Worm (Caenorhabditis elegans) whole organism, mixed stage, embryonic: Measurements from ENCODE around the gene pmk-1.

ENCODE experiments used
- elt-3 ChIP-seq: fragments of 150-350 bp; optimal IDR thresholded peaks from 2 replicates; lab custom pipeline; 2014; ENCODE audit warnings: missing biosample characterization, missing genetic modification characterization
- lin-32 ChIP-seq: fragments of 200-800 bp; sonication (Bioruptor generic); optimal IDR thresholded peaks from 2 replicates; lab custom pipeline; 2018; ENCODE audit warnings: mild to moderate bottlenecking, missing genetic modification characterization, missing compliant biosample characterization
- lsy-2 ChIP-seq: fragments of 150-350 bp; optimal IDR thresholded peaks from 2 replicates; lab custom pipeline; 2014; ENCODE audit warnings: missing biosample characterization, missing genetic modification characterization
- nhr-76 ChIP-seq: sonication (generic microtip); optimal IDR thresholded peaks from 2 replicates; lab custom pipeline; 2017; ENCODE audit warnings: missing biosample characterization, missing genetic modification characterization
- snpc-4 ChIP-seq: fragments of 150-350 bp; optimal IDR thresholded peaks from 2 replicates; lab custom pipeline; 2014; ENCODE audit warnings: missing biosample characterization, missing genetic modification characterization
- tbx-8 ChIP-seq: fragments of 200-800 bp; sonication (Bioruptor generic); optimal IDR thresholded peaks from 2 replicates; lab custom pipeline; 2018; ENCODE audit warnings: mild to moderate bottlenecking, missing genetic modification characterization, moderate library complexity, missing compliant biosample characterization
- unc-39 ChIP-seq: fragments of 150-350 bp; optimal IDR thresholded peaks from 2 replicates; lab custom pipeline; 2014; ENCODE audit warnings: missing biosample characterization, missing genetic modification characterization

ce11 chrIV:8171376-8171775 lies 22.8 kb downstream of the pmk-1 start:
- TF ChIP-seq elt-3 (tag; lab: Kevin White, UChicago) = no peak
- no peak for TF ChIP-seq tbx-8 (GFP tag; lab: Kevin White, UChicago)
- TF ChIP-seq unc-39 (tag; lab: Kevin White, UChicago) = no peak
- no peak for TF ChIP-seq lsy-2 (tag; lab: Kevin White, UChicago)
- TF ChIP-seq snpc-4 (tag; lab: Kevin White, UChicago) = no peak
- no peak for TF ChIP-seq nhr-76
- TF ChIP-seq lin-32 (GFP tag; lab: Kevin White, UChicago) = no peak
